Worm (Caenorhabditis elegans) whole organism, young adult: ENCODE measurements around the gene C08F11.1.

Source experiments
- T26A5.8 ChIP-seq: sonication (generic microtip); optimal IDR thresholded peaks from 2 replicates; lab custom pipeline; 2016; ENCODE audit warnings: missing genetic modification characterization, missing compliant biosample characterization
- Y79H2A.3 ChIP-seq: fragments of 200-800 bp; sonication (Bioruptor generic); conservative IDR thresholded peaks from 2 replicates; pipeline ENCODE4 v1.3.6; 2022; ENCODE audit warnings: missing genetic modification reagents, missing genetic modification characterization, missing compliant biosample characterization
- cebp-2 ChIP-seq: fragments of 200-800 bp; sonication (Bioruptor generic); IDR thresholded peaks from 2 replicates; pipeline ENCODE4 v1.3.6; 2022; ENCODE audit warnings: missing genetic modification characterization, missing compliant biosample characterization

DNA sequence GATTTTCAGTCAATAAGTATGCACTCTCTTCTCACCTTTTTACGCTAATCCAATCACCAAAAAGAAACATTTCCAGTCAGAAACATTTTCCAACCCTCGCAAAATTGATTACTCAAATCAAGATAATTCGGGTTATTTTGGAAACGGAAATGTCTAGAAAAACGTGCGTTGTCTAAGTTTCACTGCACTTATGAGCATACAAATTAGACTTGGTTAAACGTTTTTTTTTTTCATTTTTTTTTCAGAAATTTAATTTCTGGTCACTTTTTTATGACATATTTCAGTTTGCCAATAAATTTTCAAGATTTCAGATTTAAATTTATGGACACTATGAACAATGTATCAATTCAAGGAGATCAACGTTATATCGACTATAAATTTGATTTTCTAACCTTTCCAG is 40.7 kb upstream of the C08F11.1 start, which contains the start of gene sru-12:
- TF ChIP-seq cebp-2 (GFP tag; lab: Robert Waterston, UW): no peak
- no peak for TF ChIP-seq T26A5.8 (tag; lab: Kevin White, UChicago)
- TF ChIP-seq Y79H2A.3 (GFP tag; lab: Robert Waterston, UW): no peak
